Fruit fly (Drosophila melanogaster): ENCODE results near the gene Fuca.
A peak's percentile ranks its signal among the peaks of the same experiment; 100 is the strongest.

Gene Fuca

dm6 chr3L:11488264-11488663 lies 34.2 kb downstream of the Fuca start:
- TF ChIP-seq Crg-1 (GFP tag; optimal IDR thresholded peaks at IDR 0.05), result no peak
- no peak for TF ChIP-seq CG5204 (GFP tag; optimal IDR thresholded peaks at IDR 0.05)
- no peak for TF ChIP-seq toe (GFP tag; optimal IDR thresholded peaks at IDR 0.05)
- no peak for TF ChIP-seq cnc (optimal IDR thresholded peaks at IDR 0.05)

- no peak for TF ChIP-seq kay (GFP tag; ENCODE audit: borderline replicate concordance)
- peak; percentile 18 for TF ChIP-seq CG1620 (GFP tag; optimal IDR thresholded peaks at IDR 0.05)
- TF ChIP-seq Clk (GFP tag; optimal IDR thresholded peaks at IDR 0.05), result no peak
- peak; percentile 4 for TF ChIP-seq Crg-1 (GFP tag; optimal IDR thresholded peaks at IDR 0.05)
- no peak for TF ChIP-seq CG5204 (GFP tag; optimal IDR thresholded peaks at IDR 0.05)
- TF ChIP-seq CG7045 (GFP tag; optimal IDR thresholded peaks at IDR 0.05), result no peak
- peak; percentile 83 for TF ChIP-seq tj (GFP tag; optimal IDR thresholded peaks at IDR 0.05)
- peak; percentile 56 for TF ChIP-seq CG11617 (GFP tag; optimal IDR thresholded peaks at IDR 0.05)
- no peak for TF ChIP-seq toe (GFP tag; optimal IDR thresholded peaks at IDR 0.05)
- TF ChIP-seq bab1 (GFP tag; optimal IDR thresholded peaks at IDR 0.05), result peak; percentile 74
- TF ChIP-seq CG14711 (tag; optimal IDR thresholded peaks at IDR 0.05), result peak; percentile 31
- TF ChIP-seq pad (GFP tag; optimal IDR thresholded peaks at IDR 0.05), result peak; percentile 74
- TF ChIP-seq Hr96 (GFP tag; optimal IDR thresholded peaks at IDR 0.05), result no peak
- peak; percentile 32 for TF ChIP-seq ovo (GFP tag; optimal IDR thresholded peaks at IDR 0.05)
- no peak for TF ChIP-seq cnc (optimal IDR thresholded peaks at IDR 0.05)
- peak; percentile 27 for TF ChIP-seq CG12768 (GFP tag; optimal IDR thresholded peaks at IDR 0.05)
- TF ChIP-seq CG7101 (tag; optimal IDR thresholded peaks at IDR 0.05), result peak; percentile 50
- peak; percentile 60 for TF ChIP-seq cic (GFP tag; optimal IDR thresholded peaks at IDR 0.05)
- TF ChIP-seq CG33017 (tag; optimal IDR thresholded peaks at IDR 0.05), result peak; percentile 42
- TF ChIP-seq Mnt (GFP tag; optimal IDR thresholded peaks at IDR 0.05), result peak; percentile 59
Measured at dm6 chr3L:11487327-11487973, 35.1 kb downstream of the Fuca start, which contains the start of gene chrb. TSS of gene chrb (plus strand) at chr3L:11487550.

DNA sequence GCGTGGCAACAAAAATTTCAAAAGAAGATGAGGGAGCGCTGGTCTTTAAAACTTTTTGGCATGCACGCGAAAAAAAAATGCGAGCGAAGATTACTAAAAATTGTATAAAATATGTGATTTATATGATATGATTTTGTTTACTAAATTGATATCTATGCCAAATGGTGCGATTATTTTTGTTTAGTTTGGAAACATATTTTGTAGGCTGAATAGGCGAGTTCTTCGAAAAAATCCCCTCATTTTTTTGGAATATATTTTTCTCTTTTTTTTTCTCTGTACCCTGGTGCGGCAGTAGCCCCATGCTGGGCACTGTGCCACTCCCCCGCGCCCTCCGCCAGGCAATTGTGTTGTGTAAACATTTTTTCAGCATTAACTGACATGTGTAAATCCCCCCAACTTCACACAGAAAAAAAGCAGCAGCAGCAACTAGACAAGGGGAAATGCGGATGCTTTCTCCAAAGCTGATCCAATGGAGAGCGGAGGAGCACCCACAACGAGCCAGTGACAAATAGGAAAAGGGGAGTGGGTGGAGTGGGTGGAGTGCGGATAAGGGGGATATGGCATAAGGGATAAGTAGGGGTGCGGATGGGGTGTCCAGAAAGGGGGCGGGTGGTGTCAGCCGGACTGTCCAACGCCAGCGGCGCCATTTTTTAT lies 36.4 kb downstream of the Fuca start:
- peak; percentile 16 for TF ChIP-seq kay (GFP tag; ENCODE audit: borderline replicate concordance)
- no peak for TF ChIP-seq CG33017 (tag; optimal IDR thresholded peaks at IDR 0.05)

DNA sequence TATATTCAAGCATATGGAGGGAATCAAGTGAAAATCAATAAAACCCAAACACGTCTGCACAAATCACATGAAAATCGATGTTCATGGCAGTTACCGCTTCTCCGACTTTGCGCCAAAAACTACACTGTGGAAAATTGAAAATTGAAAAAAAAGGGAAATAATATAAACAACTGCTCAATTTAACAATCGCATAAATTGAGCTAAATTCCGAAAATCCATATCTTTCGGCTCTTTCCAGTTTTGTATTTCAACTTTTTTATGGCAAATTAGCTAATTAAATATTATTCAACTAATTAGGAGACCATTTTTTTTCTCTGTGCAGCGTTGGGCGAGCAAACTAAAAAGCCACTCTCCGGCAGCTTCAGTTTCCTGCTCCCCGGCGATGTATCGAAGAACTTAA lies 38.0 kb downstream of the Fuca start:
- no peak for TF ChIP-seq CG7045 (GFP tag; optimal IDR thresholded peaks at IDR 0.05)
- no peak for TF ChIP-seq toe (GFP tag; optimal IDR thresholded peaks at IDR 0.05)
- no peak for TF ChIP-seq cic (GFP tag; optimal IDR thresholded peaks at IDR 0.05)
- TF ChIP-seq pad (GFP tag; optimal IDR thresholded peaks at IDR 0.05), result no peak
- TF ChIP-seq ovo (GFP tag; optimal IDR thresholded peaks at IDR 0.05), result no peak
- no peak for TF ChIP-seq CG12768 (GFP tag; optimal IDR thresholded peaks at IDR 0.05)
- no peak for TF ChIP-seq Clk (GFP tag; optimal IDR thresholded peaks at IDR 0.05)

dm6 chr3L:11483135-11483534 lies 39.4 kb downstream of the Fuca start:
- TF ChIP-seq Clk (GFP tag; optimal IDR thresholded peaks at IDR 0.05), result no peak
- no peak for TF ChIP-seq toe (GFP tag; optimal IDR thresholded peaks at IDR 0.05)
- TF ChIP-seq cic (GFP tag; optimal IDR thresholded peaks at IDR 0.05), result no peak
- no peak for TF ChIP-seq CG14711 (tag; optimal IDR thresholded peaks at IDR 0.05)
- TF ChIP-seq CG5204 (GFP tag; optimal IDR thresholded peaks at IDR 0.05), result no peak
- TF ChIP-seq tj (GFP tag; optimal IDR thresholded peaks at IDR 0.05), result no peak
- no peak for TF ChIP-seq Mnt (GFP tag; optimal IDR thresholded peaks at IDR 0.05)
- TF ChIP-seq CG33017 (tag; optimal IDR thresholded peaks at IDR 0.05), result no peak
- no peak for TF ChIP-seq ovo (GFP tag; optimal IDR thresholded peaks at IDR 0.05)
- no peak for TF ChIP-seq CG7045 (GFP tag; optimal IDR thresholded peaks at IDR 0.05)
- TF ChIP-seq Crg-1 (GFP tag; optimal IDR thresholded peaks at IDR 0.05), result no peak
- TF ChIP-seq pad (GFP tag; optimal IDR thresholded peaks at IDR 0.05), result no peak
- no peak for TF ChIP-seq CG7101 (tag; optimal IDR thresholded peaks at IDR 0.05)
- no peak for TF ChIP-seq CG1620 (GFP tag; optimal IDR thresholded peaks at IDR 0.05)
- TF ChIP-seq cnc (optimal IDR thresholded peaks at IDR 0.05), result no peak
- no peak for TF ChIP-seq kay (GFP tag; ENCODE audit: borderline replicate concordance)
- TF ChIP-seq bab1 (GFP tag; optimal IDR thresholded peaks at IDR 0.05), result no peak
- no peak for TF ChIP-seq CG11617 (GFP tag; optimal IDR thresholded peaks at IDR 0.05)
- TF ChIP-seq Hr96 (GFP tag; optimal IDR thresholded peaks at IDR 0.05), result no peak

- TF ChIP-seq Crg-1 (GFP tag; optimal IDR thresholded peaks at IDR 0.05) (no peak), kay (GFP tag; ENCODE audit: borderline replicate concordance) (no peak)
Measured at dm6 chr3L:11480304-11480703, 42.2 kb downstream of the Fuca start.

- no peak for TF ChIP-seq CG12768 (GFP tag; optimal IDR thresholded peaks at IDR 0.05)
- no peak for TF ChIP-seq tj (GFP tag; optimal IDR thresholded peaks at IDR 0.05)
- TF ChIP-seq cnc (optimal IDR thresholded peaks at IDR 0.05), result no peak
- TF ChIP-seq CG11617 (GFP tag; optimal IDR thresholded peaks at IDR 0.05), result no peak
- TF ChIP-seq CG7101 (tag; optimal IDR thresholded peaks at IDR 0.05), result no peak
- no peak for TF ChIP-seq Hr96 (GFP tag; optimal IDR thresholded peaks at IDR 0.05)
- no peak for TF ChIP-seq CG33017 (tag; optimal IDR thresholded peaks at IDR 0.05)
- TF ChIP-seq kay (GFP tag; ENCODE audit: borderline replicate concordance), result no peak
- TF ChIP-seq Clk (GFP tag; optimal IDR thresholded peaks at IDR 0.05), result no peak
- TF ChIP-seq cic (GFP tag; optimal IDR thresholded peaks at IDR 0.05), result no peak
- TF ChIP-seq CG14711 (tag; optimal IDR thresholded peaks at IDR 0.05), result no peak
- no peak for TF ChIP-seq ovo (GFP tag; optimal IDR thresholded peaks at IDR 0.05)
Measured at dm6 chr3L:11474658-11475057, 47.9 kb downstream of the Fuca start, which contains the start of gene Vha16-2. TSS of gene Vha16-2 (plus strand) at chr3L:11474958.
